Worm (Caenorhabditis elegans) whole organism, late embryonic: ENCODE measurements around the gene cyp-14A1.
A peak's percentile ranks its signal among the peaks of the same experiment; 100 is the strongest.

Experiments used
- C08G9.2 ChIP-seq: sonication (generic microtip); optimal IDR thresholded peaks from 2 replicates; lab custom pipeline; 2016; ENCODE audit warnings: mild to moderate bottlenecking, missing genetic modification characterization, moderate library complexity, missing compliant biosample characterization
- C38D4.7 ChIP-seq: fragments of 200-800 bp; sonication (Bioruptor generic); optimal IDR thresholded peaks from 2 replicates; lab custom pipeline; 2018; ENCODE audit warnings: mild to moderate bottlenecking, missing genetic modification characterization, moderate library complexity, missing compliant biosample characterization
- F13H6.1 ChIP-seq: sonication (generic microtip); optimal IDR thresholded peaks from 2 replicates; lab custom pipeline; 2016; ENCODE audit warnings: missing genetic modification characterization, missing compliant biosample characterization
- K02D7.2 ChIP-seq: sonication (generic microtip); optimal IDR thresholded peaks from 2 replicates; lab custom pipeline; 2017; ENCODE audit warnings: mild to moderate bottlenecking, missing genetic modification characterization, missing compliant biosample characterization
- K09A11.1 ChIP-seq: sonication (generic microtip); optimal IDR thresholded peaks from 2 replicates; lab custom pipeline; 2017; ENCODE audit warnings: antibody characterized with exemption, mild to moderate bottlenecking, missing genetic modification characterization, missing compliant biosample characterization; ENCODE audit not compliant: insufficient read depth
- ama-1 ChIP-seq: fragments of 150-350 bp; optimal IDR thresholded peaks from 2 replicates; lab custom pipeline; 2014
- ceh-18 ChIP-seq: sonication (generic microtip); optimal IDR thresholded peaks from 2 replicates; lab custom pipeline; 2016; ENCODE audit warnings: missing genetic modification characterization, missing compliant biosample characterization
- ceh-19 ChIP-seq: fragments of 200-800 bp; sonication (Bioruptor generic); optimal IDR thresholded peaks from 2 replicates; lab custom pipeline; 2018; ENCODE audit warnings: mild to moderate bottlenecking, missing genetic modification characterization, missing compliant biosample characterization
- ceh-2 ChIP-seq: sonication (generic microtip); optimal IDR thresholded peaks from 2 replicates; lab custom pipeline; 2016; ENCODE audit warnings: missing genotype, missing genetic modification characterization, missing compliant biosample characterization
- ceh-22 ChIP-seq: sonication (generic microtip); optimal IDR thresholded peaks from 2 replicates; lab custom pipeline; 2017; ENCODE audit warnings: missing biosample characterization, missing genetic modification characterization
- ceh-45 ChIP-seq: fragments of 200-800 bp; sonication (Bioruptor generic); IDR thresholded peaks from 2 replicates; pipeline ENCODE4 v1.3.6; 2022; ENCODE audit warnings: missing genetic modification reagents, missing genetic modification characterization, missing compliant biosample characterization
- ceh-6 ChIP-seq: fragments of 200-800 bp; sonication (Bioruptor generic); optimal IDR thresholded peaks from 2 replicates; lab custom pipeline; 2018; ENCODE audit warnings: mild to moderate bottlenecking, missing genetic modification characterization, missing compliant biosample characterization
- ceh-9 ChIP-seq: sonication (generic microtip); optimal IDR thresholded peaks from 2 replicates; lab custom pipeline; 2016; ENCODE audit warnings: mild to moderate bottlenecking, missing genetic modification characterization, inconsistent platforms, missing compliant biosample characterization
- che-1 ChIP-seq: sonication (generic microtip); optimal IDR thresholded peaks from 2 replicates; lab custom pipeline; 2016; ENCODE audit warnings: mild to moderate bottlenecking, missing genetic modification characterization, missing compliant biosample characterization
- dmd-4 ChIP-seq: sonication (generic microtip); optimal IDR thresholded peaks from 2 replicates; lab custom pipeline; 2016; ENCODE audit warnings: borderline replicate concordance, missing genetic modification characterization, missing compliant biosample characterization
- dve-1 ChIP-seq: sonication (generic microtip); optimal IDR thresholded peaks from 2 replicates; lab custom pipeline; 2017; ENCODE audit warnings: antibody characterized with exemption, mild to moderate bottlenecking, missing genetic modification characterization, missing compliant biosample characterization
- elt-2 ChIP-seq: sonication (generic microtip); optimal IDR thresholded peaks from 2 replicates; lab custom pipeline; 2016; ENCODE audit warnings: missing genetic modification reagents, missing genetic modification characterization, missing compliant biosample characterization
- ets-4 ChIP-seq: sonication (generic microtip); optimal IDR thresholded peaks from 2 replicates; lab custom pipeline; 2016; ENCODE audit warnings: missing genetic modification characterization, missing compliant biosample characterization
- fax-1 ChIP-seq: sonication (generic microtip); optimal IDR thresholded peaks from 2 replicates; lab custom pipeline; 2016; ENCODE audit warnings: missing genotype, missing genetic modification characterization, missing compliant biosample characterization
- fkh-10 ChIP-seq: fragments of 150-350 bp; optimal IDR thresholded peaks from 2 replicates; lab custom pipeline; 2014; ENCODE audit warnings: missing biosample characterization, missing genetic modification reagents, missing genetic modification characterization
- fkh-6 ChIP-seq: sonication (generic microtip); optimal IDR thresholded peaks from 2 replicates; lab custom pipeline; 2016; ENCODE audit warnings: missing genetic modification characterization, missing compliant biosample characterization
- gmeb-2 ChIP-seq: sonication (generic microtip); optimal IDR thresholded peaks from 2 replicates; lab custom pipeline; 2016; ENCODE audit warnings: missing genetic modification characterization, inconsistent platforms, missing compliant biosample characterization
- hlh-13 ChIP-seq: fragments of 200-800 bp; sonication (Bioruptor generic); optimal IDR thresholded peaks from 2 replicates; lab custom pipeline; 2018; ENCODE audit warnings: mild to moderate bottlenecking, missing genetic modification characterization, missing compliant biosample characterization
- hlh-15 ChIP-seq: sonication (generic microtip); optimal IDR thresholded peaks from 2 replicates; lab custom pipeline; 2016; ENCODE audit warnings: missing genetic modification characterization, missing compliant biosample characterization
- hlh-30 ChIP-seq: sonication (generic microtip); optimal IDR thresholded peaks from 2 replicates; lab custom pipeline; 2017; ENCODE audit warnings: antibody characterized with exemption, missing genetic modification characterization, missing compliant biosample characterization; ENCODE audit not compliant: insufficient read depth
- hlh-8 ChIP-seq: sonication (generic microtip); optimal IDR thresholded peaks from 2 replicates; lab custom pipeline; 2016; ENCODE audit warnings: missing genotype, missing genetic modification characterization, missing compliant biosample characterization
- lim-6 ChIP-seq: sonication (generic microtip); optimal IDR thresholded peaks from 2 replicates; lab custom pipeline; 2016; ENCODE audit warnings: missing genetic modification characterization, missing compliant biosample characterization
- lin-11 ChIP-seq: fragments of 200-800 bp; sonication (Bioruptor generic); optimal IDR thresholded peaks from 2 replicates; lab custom pipeline; 2018; ENCODE audit warnings: mild to moderate bottlenecking, missing genetic modification characterization, missing compliant biosample characterization
- madf-2 ChIP-seq: sonication (generic microtip); optimal IDR thresholded peaks from 2 replicates; lab custom pipeline; 2017; ENCODE audit warnings: missing genetic modification characterization, missing compliant biosample characterization
- mec-3 ChIP-seq: sonication (generic microtip); optimal IDR thresholded peaks from 2 replicates; lab custom pipeline; 2016; ENCODE audit warnings: borderline replicate concordance, missing genetic modification characterization, missing compliant biosample characterization
- nhr-232 ChIP-seq: sonication (generic microtip); optimal IDR thresholded peaks from 2 replicates; lab custom pipeline; 2016; ENCODE audit warnings: missing genetic modification characterization, missing compliant biosample characterization
- npax-4 ChIP-seq: sonication (generic microtip); optimal IDR thresholded peaks from 2 replicates; lab custom pipeline; 2016; ENCODE audit warnings: missing genetic modification characterization, missing compliant biosample characterization
- odd-2 ChIP-seq: sonication (generic microtip); optimal IDR thresholded peaks from 2 replicates; lab custom pipeline; 2017; ENCODE audit warnings: antibody characterized with exemption, mild to moderate bottlenecking, missing genetic modification characterization, missing compliant biosample characterization
- pag-3 ChIP-seq: sonication (generic microtip); optimal IDR thresholded peaks from 2 replicates; lab custom pipeline; 2016; ENCODE audit warnings: missing compliant biosample characterization, missing genetic modification characterization, borderline replicate concordance
- pat-9 ChIP-seq: fragments of 200-800 bp; sonication (Bioruptor generic); optimal IDR thresholded peaks from 2 replicates; lab custom pipeline; 2018; ENCODE audit warnings: mild to moderate bottlenecking, missing genetic modification characterization, moderate library complexity, missing compliant biosample characterization
- pax-1 ChIP-seq: fragments of 150-350 bp; optimal IDR thresholded peaks from 2 replicates; lab custom pipeline; 2014; ENCODE audit warnings: missing biosample characterization, missing genetic modification characterization
- pha-2 ChIP-seq: sonication (generic microtip); optimal IDR thresholded peaks from 2 replicates; lab custom pipeline; 2017; ENCODE audit warnings: mild to moderate bottlenecking, missing genetic modification characterization, missing compliant biosample characterization
- pha-4 ChIP-seq: fragments of 150-350 bp; optimal IDR thresholded peaks from 2 replicates; lab custom pipeline; 2018; ENCODE audit warnings: missing biosample characterization, missing genetic modification reagents, missing genetic modification characterization
- pqm-1 ChIP-seq: sonication (generic microtip); optimal IDR thresholded peaks from 2 replicates; lab custom pipeline; 2016; ENCODE audit warnings: missing genetic modification characterization, missing compliant biosample characterization
- pros-1 ChIP-seq: fragments of 150-350 bp; optimal IDR thresholded peaks from 2 replicates; lab custom pipeline; 2014; ENCODE audit warnings: missing biosample characterization, missing genetic modification reagents, missing genetic modification characterization
- rnt-1 ChIP-seq: sonication (generic microtip); optimal IDR thresholded peaks from 2 replicates; lab custom pipeline; 2016; ENCODE audit warnings: missing genetic modification characterization, missing compliant biosample characterization
- sdc-2 ChIP-seq: sonication (generic microtip); optimal IDR thresholded peaks from 2 replicates; lab custom pipeline; 2016; ENCODE audit warnings: missing genotype, missing genetic modification characterization, missing compliant biosample characterization
- sox-4 ChIP-seq: sonication (generic microtip); optimal IDR thresholded peaks from 2 replicates; lab custom pipeline; 2017; ENCODE audit warnings: mild to moderate bottlenecking, missing genetic modification characterization, inconsistent platforms, missing compliant biosample characterization
- syd-9 ChIP-seq: sonication (generic microtip); optimal IDR thresholded peaks from 2 replicates; lab custom pipeline; 2016; ENCODE audit warnings: mild to moderate bottlenecking, missing genetic modification characterization, moderate library complexity, missing compliant biosample characterization
- tbx-2 ChIP-seq: sonication (generic microtip); optimal IDR thresholded peaks from 2 replicates; lab custom pipeline; 2016; ENCODE audit warnings: missing genetic modification characterization, missing compliant biosample characterization
- tbx-7 ChIP-seq: sonication (generic microtip); optimal IDR thresholded peaks from 2 replicates; lab custom pipeline; 2016; ENCODE audit warnings: missing genotype, missing genetic modification characterization, missing compliant biosample characterization
- ttx-3 ChIP-seq: sonication (generic microtip); optimal IDR thresholded peaks from 2 replicates; lab custom pipeline; 2016; ENCODE audit warnings: missing genetic modification reagents, missing genetic modification characterization, missing compliant biosample characterization
- zip-5 ChIP-seq: sonication (generic microtip); optimal IDR thresholded peaks from 2 replicates; lab custom pipeline; 2016; ENCODE audit warnings: missing genetic modification characterization, missing compliant biosample characterization
- ztf-16 ChIP-seq: sonication (generic microtip); optimal IDR thresholded peaks from 2 replicates; lab custom pipeline; 2017; ENCODE audit warnings: missing genetic modification characterization, missing compliant biosample characterization

The cyp-14A1 gene

DNA sequence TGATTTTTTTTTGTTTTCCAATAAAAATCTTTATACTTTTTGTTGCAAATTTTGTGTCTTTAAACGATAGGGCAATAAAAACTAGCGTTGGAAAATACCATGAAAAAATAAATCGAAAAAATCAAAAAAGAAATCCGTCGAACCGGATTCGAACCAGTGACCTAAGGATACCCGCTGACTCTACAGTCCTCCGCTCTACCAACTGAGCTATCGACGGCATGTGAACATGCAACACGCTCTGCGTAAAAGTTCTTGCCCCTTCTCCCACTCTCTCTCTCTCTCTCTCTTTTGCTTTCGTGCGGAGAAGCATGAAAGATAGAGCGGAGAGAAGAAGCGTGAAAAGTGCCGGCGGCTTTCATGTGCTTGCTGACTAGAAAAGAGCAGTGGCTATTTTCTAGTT, 2.6 kb downstream of the cyp-14A1 start (continued):
- peak; percentile 74 for TF ChIP-seq che-1 (tag; lab: Kevin White, UChicago)
- TF ChIP-seq rnt-1 (tag; lab: Kevin White, UChicago), result peak; percentile 10
- no peak for TF ChIP-seq pag-3 (tag; lab: Kevin White, UChicago)
- peak; percentile 71 for TF ChIP-seq nhr-232 (tag; lab: Kevin White, UChicago)
- peak; percentile 69 for TF ChIP-seq pha-2 (tag; lab: Kevin White, UChicago)
- no peak for TF ChIP-seq fkh-10 (GFP tag; lab: Kevin White, UChicago)
- TF ChIP-seq syd-9 (tag; lab: Kevin White, UChicago), result peak; percentile 64
- TF ChIP-seq C08G9.2 (tag; lab: Kevin White, UChicago), result peak; percentile 72
- peak; percentile 60 for TF ChIP-seq dve-1 (tag; lab: Kevin White, UChicago)
- no peak for TF ChIP-seq odd-2 (tag; lab: Kevin White, UChicago)
- peak; percentile 69 for TF ChIP-seq elt-2 (tag; lab: Kevin White, UChicago)
- peak; percentile 62 for TF ChIP-seq lin-11
- peak; percentile 41 for TF ChIP-seq tbx-2 (tag; lab: Kevin White, UChicago)
- TF ChIP-seq pax-1 (tag; lab: Kevin White, UChicago), result no peak
- TF ChIP-seq hlh-15 (tag; lab: Kevin White, UChicago), result peak; percentile 80
- TF ChIP-seq fkh-6, result peak; percentile 64
- peak; percentile 58 for TF ChIP-seq ceh-2 (tag; lab: Kevin White, UChicago)
- no peak for TF ChIP-seq K09A11.1 (tag; lab: Kevin White, UChicago)
- TF ChIP-seq ztf-16 (tag; lab: Kevin White, UChicago), result peak; percentile 76
- no peak for TF ChIP-seq mec-3 (tag; lab: Kevin White, UChicago)
- TF ChIP-seq hlh-30 (tag; lab: Kevin White, UChicago), result peak; percentile 12
- no peak for TF ChIP-seq ama-1
- peak; percentile 47 for TF ChIP-seq pqm-1
- peak; percentile 63 for TF ChIP-seq ceh-6
- TF ChIP-seq gmeb-2, result peak; percentile 81
- peak; percentile 86 for TF ChIP-seq ceh-19
- TF ChIP-seq pros-1, result no peak
- TF ChIP-seq fax-1 (tag; lab: Kevin White, UChicago), result peak; percentile 56
- TF ChIP-seq F13H6.1 (tag; lab: Kevin White, UChicago), result peak; percentile 69
- TF ChIP-seq hlh-13 (GFP tag; lab: Kevin White, UChicago), result peak; percentile 62
- peak; percentile 56 for TF ChIP-seq ets-4 (tag; lab: Kevin White, UChicago)
- TF ChIP-seq ttx-3 (tag; lab: Kevin White, UChicago), result peak; percentile 73
- peak; percentile 77 for TF ChIP-seq C38D4.7 (GFP tag; lab: Kevin White, UChicago)
- TF ChIP-seq zip-5 (tag; lab: Kevin White, UChicago), result peak; percentile 43
- peak; percentile 78 for TF ChIP-seq pat-9
- TF ChIP-seq ceh-18, result peak; percentile 53
- TF ChIP-seq npax-4 (tag; lab: Kevin White, UChicago), result peak; percentile 52
- TF ChIP-seq lim-6 (tag; lab: Kevin White, UChicago), result no peak
- TF ChIP-seq K02D7.2, result peak; percentile 64
- TF ChIP-seq pha-4 (tag; lab: Kevin White, UChicago), result no peak
- TF ChIP-seq ceh-22 (tag; lab: Kevin White, UChicago), result no peak
- peak; percentile 70 for TF ChIP-seq madf-2
- TF ChIP-seq sox-4 (tag; lab: Kevin White, UChicago), result peak; percentile 81
- TF ChIP-seq sdc-2, result peak; percentile 81
- TF ChIP-seq ceh-9 (tag; lab: Kevin White, UChicago), result peak; percentile 25
- TF ChIP-seq hlh-8 (tag; lab: Kevin White, UChicago), result peak; percentile 43
- TF ChIP-seq tbx-7 (tag; lab: Kevin White, UChicago), result peak; percentile 10
- peak; percentile 76 for TF ChIP-seq ceh-45 (GFP tag; lab: Robert Waterston, UW)
- TF ChIP-seq dmd-4, result peak; percentile 79
